Fruit fly (Drosophila melanogaster) whole organism, wandering third instar larva: ENCODE data around the gene Prm.
A peak's percentile ranks its signal among the peaks of the same experiment; 100 is the strongest.

Experiments used
- CG9705 ChIP-seq: fragments of 200-800 bp; sonication (Bioruptor generic); optimal IDR thresholded peaks from 2 replicates; lab custom pipeline; 2018; ENCODE audit warnings: missing biosample characterization, mild to moderate bottlenecking, missing genetic modification characterization
- GATAd ChIP-seq: sonication (Bioruptor generic); optimal IDR thresholded peaks from 2 replicates; lab custom pipeline; 2016; ENCODE audit warnings: missing biosample characterization, missing genetic modification characterization
- HLH106 ChIP-seq: fragments of 200-800 bp; optimal IDR thresholded peaks from 3 replicates; lab custom pipeline; 2019; ENCODE audit warnings: missing biosample characterization, mild to moderate bottlenecking, missing genetic modification characterization, moderate library complexity
- foxo ChIP-seq, 2 experiments: fragments of 200-800 bp; sonication (Bioruptor generic); optimal IDR thresholded peaks; 2 replicates in 1 of 2; 3 replicates in 1 of 2; lab custom pipeline; 2016 to 2017; ENCODE audit warnings: missing biosample characterization in 2 of 2, missing genetic modification characterization in 2 of 2
- h ChIP-seq: fragments of 200-800 bp; sonication (Bioruptor generic); optimal IDR thresholded peaks from 3 replicates; lab custom pipeline; 2016; ENCODE audit warnings: missing biosample characterization, mild to moderate bottlenecking, missing genetic modification characterization
- lola ChIP-seq: fragments of >200 bp; optimal IDR thresholded peaks from 2 replicates; lab custom pipeline; 2017; ENCODE audit warnings: missing biosample characterization, missing genetic modification characterization
- pan ChIP-seq: fragments of >200 bp; optimal IDR thresholded peaks from 2 replicates; lab custom pipeline; 2017
- psq ChIP-seq: fragments of 200-800 bp; sonication (Bioruptor generic); optimal IDR thresholded peaks from 3 replicates; lab custom pipeline; 2017; ENCODE audit warnings: missing biosample characterization, mild to moderate bottlenecking, missing genetic modification characterization, moderate library complexity
- usp ChIP-seq: fragments of >200 bp; optimal IDR thresholded peaks from 2 replicates; lab custom pipeline; 2017; ENCODE audit warnings: missing biosample characterization, missing genetic modification characterization

DNA sequence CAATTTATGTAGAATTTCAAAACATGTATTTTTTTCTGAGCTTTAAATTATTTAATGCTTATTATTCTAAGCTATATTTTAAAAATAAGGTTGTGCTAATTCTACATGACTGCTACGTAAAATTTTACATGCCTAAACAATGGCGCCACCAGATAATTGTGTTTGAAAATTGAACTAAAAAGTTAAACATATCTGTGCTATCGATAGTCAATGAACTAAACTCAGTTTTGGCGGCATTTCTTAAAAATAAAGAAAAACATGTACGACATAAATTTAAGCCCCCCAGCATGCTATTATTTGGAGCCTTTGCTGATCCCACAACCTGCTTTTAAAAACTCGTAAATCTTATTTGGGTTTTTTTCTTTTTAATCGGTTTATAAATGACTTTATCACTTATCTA lies 26.5 kb downstream of the Prm start:
- TF ChIP-seq h (GFP tag; lab: Kevin White, UChicago) (peak; percentile 26), pan (lab: Kevin White, UChicago) (no peak), foxo (GFP tag; optimal IDR thresholded peaks at IDR 0.05; lab: Kevin White, UChicago) (peak in 1 of 2 experiments; percentile 17), GATAd (no peak), lola (GFP tag; lab: Kevin White, UChicago) (no peak), CG9705 (GFP tag; lab: Kevin White, UChicago) (no peak), psq (GFP tag; lab: Kevin White, UChicago) (no peak), HLH106 (tag; lab: Kevin White, UChicago) (no peak), usp (no peak)
